Worm (Caenorhabditis elegans) whole organism, mixed stage, embryonic: ENCODE results near the gene str-35.
A peak's percentile ranks its signal among the peaks of the same experiment; 100 is the strongest.

Experiments
- ceh-83 ChIP-seq: fragments of 200-800 bp; sonication (Bioruptor generic); optimal IDR thresholded peaks from 2 replicates; lab custom pipeline; 2018; ENCODE audit warnings: mild to moderate bottlenecking, missing genetic modification characterization, missing compliant biosample characterization
- ces-1 ChIP-seq: fragments of 150-350 bp; optimal IDR thresholded peaks from 2 replicates; lab custom pipeline; 2014; ENCODE audit warnings: missing biosample characterization, missing genetic modification reagents, missing genetic modification characterization
- ham-2 ChIP-seq: fragments of 200-800 bp; sonication (Bioruptor generic); optimal IDR thresholded peaks from 2 replicates; lab custom pipeline; 2018; ENCODE audit warnings: mild to moderate bottlenecking, missing genetic modification characterization, missing compliant biosample characterization
- hlh-1 ChIP-seq: fragments of 150-350 bp; optimal IDR thresholded peaks from 2 replicates; lab custom pipeline; 2014; ENCODE audit warnings: missing biosample characterization, missing genetic modification reagents, missing genetic modification characterization
- mep-1 ChIP-seq: fragments of 150-350 bp; optimal IDR thresholded peaks from 2 replicates; lab custom pipeline; 2017; ENCODE audit warnings: missing biosample characterization, missing genetic modification reagents, missing genetic modification characterization, inconsistent platforms
- mls-2 ChIP-seq: sonication (generic microtip); optimal IDR thresholded peaks from 2 replicates; lab custom pipeline; 2016; ENCODE audit warnings: mild to moderate bottlenecking, missing genetic modification characterization, moderate library complexity, missing compliant biosample characterization
- nhr-12 ChIP-seq: fragments of 150-350 bp; optimal IDR thresholded peaks from 2 replicates; lab custom pipeline; 2014; ENCODE audit warnings: missing biosample characterization, missing genetic modification characterization
- nhr-237 ChIP-seq: fragments of 150-350 bp; optimal IDR thresholded peaks from 2 replicates; lab custom pipeline; 2014; ENCODE audit warnings: missing biosample characterization, missing genetic modification characterization
- pha-4 ChIP-seq: fragments of 150-350 bp; optimal IDR thresholded peaks from 2 replicates; lab custom pipeline; 2018; ENCODE audit warnings: missing biosample characterization, missing genetic modification reagents, missing genetic modification characterization
- sptf-1 ChIP-seq: sonication (generic microtip); optimal IDR thresholded peaks from 2 replicates; lab custom pipeline; 2017; ENCODE audit warnings: mild to moderate bottlenecking, missing genetic modification characterization, moderate library complexity, missing compliant biosample characterization
- unc-39 ChIP-seq: fragments of 150-350 bp; optimal IDR thresholded peaks from 2 replicates; lab custom pipeline; 2014; ENCODE audit warnings: missing biosample characterization, missing genetic modification characterization
- unc-62 ChIP-seq: fragments of 150-350 bp; optimal IDR thresholded peaks from 2 replicates; lab custom pipeline; 2014; ENCODE audit warnings: missing biosample characterization, missing genetic modification reagents, missing genetic modification characterization
- ztf-11 ChIP-seq: fragments of 150-350 bp; optimal IDR thresholded peaks from 2 replicates; lab custom pipeline; 2014; ENCODE audit warnings: missing biosample characterization, missing genetic modification characterization

ce11 chrV:4499156-4499808, 24.6 kb downstream of the str-35 start:
- no peak for TF ChIP-seq nhr-237 (tag; lab: Kevin White, UChicago)
- TF ChIP-seq ces-1 = peak; percentile 19
- no peak for TF ChIP-seq ztf-11
- TF ChIP-seq unc-39 (tag; lab: Kevin White, UChicago) = no peak
- TF ChIP-seq unc-62 = peak; percentile 100
- TF ChIP-seq nhr-12 (tag; lab: Kevin White, UChicago) = no peak
- TF ChIP-seq mls-2 (tag; lab: Kevin White, UChicago) = no peak
- TF ChIP-seq ham-2 = peak; percentile 83
- TF ChIP-seq ceh-83 = no peak
- no peak for TF ChIP-seq mep-1 (tag; lab: Kevin White, UChicago)
- no peak for TF ChIP-seq pha-4 (tag; lab: Kevin White, UChicago)
- no peak for TF ChIP-seq hlh-1 (tag; lab: Kevin White, UChicago)
- peak; percentile 15 for TF ChIP-seq sptf-1
